Fruit fly (Drosophila melanogaster) whole organism, embryonic: Measurements from ENCODE around the gene CG15449.

Source experiments
- Ada2b ChIP-seq: fragments of 200-800 bp; sonication (Bioruptor generic); IDR thresholded peaks from 2 replicates; pipeline ENCODE4 v1.3.6; 2022; ENCODE audit warnings: missing biosample characterization, missing genetic modification characterization
- Atf-2 ChIP-seq: fragments of 200-800 bp; sonication (Bioruptor generic); optimal IDR thresholded peaks from 2 replicates; lab custom pipeline; 2016; ENCODE audit warnings: missing biosample characterization, missing genetic modification characterization
- BtbVII ChIP-seq: fragments of 200-800 bp; sonication (Bioruptor generic); optimal IDR thresholded peaks from 3 replicates; lab custom pipeline; 2017; ENCODE audit warnings: missing biosample characterization, mild to moderate bottlenecking, missing genetic modification characterization
- CG11093 ChIP-seq: fragments of 200-800 bp; sonication (Bioruptor generic); IDR thresholded peaks from 3 replicates; pipeline ENCODE4 v1.3.6; 2022; ENCODE audit warnings: missing biosample characterization, missing genetic modification characterization
- CG1233 ChIP-seq: fragments of 200-800 bp; sonication (Bioruptor generic); optimal IDR thresholded peaks from 4 replicates; lab custom pipeline; 2018; ENCODE audit warnings: missing biosample characterization, mild to moderate bottlenecking, missing genetic modification characterization
- CG12391 ChIP-seq: fragments of 200-800 bp; sonication (Bioruptor generic); optimal IDR thresholded peaks from 3 replicates; lab custom pipeline; 2018; ENCODE audit warnings: missing biosample characterization, mild to moderate bottlenecking, missing genetic modification characterization, moderate library complexity
- CG13287 ChIP-seq: fragments of 200-800 bp; sonication (Bioruptor generic); IDR thresholded peaks from 2 replicates; pipeline ENCODE4 v1.3.6; 2022; ENCODE audit warnings: missing biosample characterization, missing genetic modification characterization; ENCODE audit not compliant: partially characterized antibody
- CG15073 ChIP-seq: fragments of 200-800 bp; sonication (Bioruptor generic); optimal IDR thresholded peaks from 2 replicates; lab custom pipeline; 2016; ENCODE audit warnings: missing biosample characterization, missing genetic modification characterization
- CG1792 ChIP-seq: fragments of 200-800 bp; sonication (Bioruptor generic); optimal IDR thresholded peaks from 2 replicates; lab custom pipeline; 2016; ENCODE audit warnings: missing biosample characterization, missing genetic modification characterization
- CG1832 ChIP-seq: fragments of 200-800 bp; sonication (Bioruptor generic); optimal IDR thresholded peaks from 2 replicates; lab custom pipeline; 2017; ENCODE audit warnings: missing biosample characterization, mild to moderate bottlenecking, missing genetic modification characterization, inconsistent platforms
- CG2120 ChIP-seq: fragments of 200-800 bp; sonication (Bioruptor generic); optimal IDR thresholded peaks from 3 replicates; lab custom pipeline; 2016; ENCODE audit warnings: missing biosample characterization, missing genetic modification characterization
- CG2199 ChIP-seq: fragments of 200-800 bp; sonication (Bioruptor generic); IDR thresholded peaks from 3 replicates; pipeline ENCODE4 v1.3.6; 2022; ENCODE audit warnings: missing biosample characterization, missing genetic modification characterization
- CG31388 ChIP-seq: fragments of 200-800 bp; sonication (Bioruptor generic); optimal IDR thresholded peaks from 2 replicates; lab custom pipeline; 2016; ENCODE audit warnings: missing biosample characterization, missing genetic modification characterization
- CG34422 ChIP-seq: fragments of 200-800 bp; sonication (Bioruptor generic); IDR thresholded peaks from 3 replicates; pipeline ENCODE4 v1.3.6; 2022; ENCODE audit warnings: missing biosample characterization, missing genetic modification characterization
- CG4707 ChIP-seq: fragments of 200-800 bp; sonication (Bioruptor generic); optimal IDR thresholded peaks from 2 replicates; lab custom pipeline; 2018; ENCODE audit warnings: missing biosample characterization, mild to moderate bottlenecking, missing genetic modification characterization, moderate library complexity
- CG6654 ChIP-seq: fragments of 200-800 bp; sonication (Bioruptor generic); optimal IDR thresholded peaks from 2 replicates; lab custom pipeline; 2017; ENCODE audit warnings: missing biosample characterization, mild to moderate bottlenecking, missing genetic modification characterization
- CG7556 ChIP-seq: fragments of 200-800 bp; sonication (Bioruptor generic); optimal IDR thresholded peaks from 2 replicates; lab custom pipeline; 2017; ENCODE audit warnings: missing biosample characterization, mild to moderate bottlenecking, missing genetic modification characterization
- CG7987 ChIP-seq: fragments of 200-800 bp; sonication (Bioruptor generic); optimal IDR thresholded peaks from 2 replicates; lab custom pipeline; 2018; ENCODE audit warnings: missing biosample characterization, mild to moderate bottlenecking, missing genetic modification characterization, moderate library complexity
- CG8765 ChIP-seq: fragments of 200-800 bp; sonication (Bioruptor generic); IDR thresholded peaks from 2 replicates; pipeline ENCODE4 v1.3.6; 2022; ENCODE audit warnings: missing biosample characterization, missing genetic modification characterization
- CTCF ChIP-seq: fragments of 200-800 bp; sonication (Bioruptor generic); optimal IDR thresholded peaks from 2 replicates; lab custom pipeline; 2017; ENCODE audit warnings: missing biosample characterization, mild to moderate bottlenecking, missing genetic modification characterization, moderate library complexity
- Dref ChIP-seq: fragments of 200-800 bp; sonication (Bioruptor generic); IDR thresholded peaks from 2 replicates; pipeline ENCODE4 v1.3.6; 2022; ENCODE audit warnings: missing biosample characterization, missing genetic modification characterization
- Fer1 ChIP-seq: fragments of 200-800 bp; sonication (Bioruptor generic); optimal IDR thresholded peaks from 2 replicates; lab custom pipeline; 2017; ENCODE audit warnings: missing biosample characterization, mild to moderate bottlenecking, missing genetic modification characterization
- GATAe ChIP-seq: fragments of 200-800 bp; sonication (Bioruptor generic); conservative IDR thresholded peaks from 2 replicates; pipeline ENCODE4 v1.3.6; 2022; ENCODE audit warnings: missing biosample characterization, missing genetic modification characterization
- Gsc ChIP-seq: fragments of 200-800 bp; sonication (Bioruptor generic); IDR thresholded peaks from 2 replicates; pipeline ENCODE4 v1.3.6; 2022; ENCODE audit warnings: missing biosample characterization, missing genetic modification characterization
- HmgD ChIP-seq: fragments of 200-800 bp; sonication (Bioruptor generic); optimal IDR thresholded peaks from 3 replicates; lab custom pipeline; 2016; ENCODE audit warnings: missing biosample characterization, missing genetic modification characterization
- Hr3 ChIP-seq: fragments of 200-800 bp; sonication (Bioruptor generic); optimal IDR thresholded peaks from 3 replicates; lab custom pipeline; 2016; ENCODE audit warnings: missing biosample characterization, missing genetic modification characterization
- Hr39 ChIP-seq: fragments of >200 bp; optimal IDR thresholded peaks from 2 replicates; lab custom pipeline; 2017
- Myb ChIP-seq: fragments of 200-800 bp; sonication (Bioruptor generic); optimal IDR thresholded peaks from 2 replicates; lab custom pipeline; 2016; ENCODE audit warnings: missing biosample characterization, missing genetic modification characterization
- Nf-YA ChIP-seq: fragments of 200-800 bp; sonication (Bioruptor generic); IDR thresholded peaks from 2 replicates; pipeline ENCODE4 v1.3.6; 2022; ENCODE audit warnings: missing biosample characterization, missing genetic modification characterization
- Scr ChIP-seq: fragments of 200-800 bp; sonication (Bioruptor generic); IDR thresholded peaks from 2 replicates; pipeline ENCODE4 v1.3.6; 2022; ENCODE audit warnings: missing biosample characterization, missing genetic modification characterization; ENCODE audit not compliant: partially characterized antibody
- Ssrp ChIP-seq: fragments of 200-800 bp; sonication (Bioruptor generic); optimal IDR thresholded peaks from 2 replicates; lab custom pipeline; 2018; ENCODE audit warnings: missing biosample characterization, mild to moderate bottlenecking, missing genetic modification characterization, moderate library complexity
- YL-1 ChIP-seq: fragments of 200-800 bp; sonication (Bioruptor generic); optimal IDR thresholded peaks from 3 replicates; lab custom pipeline; 2017; ENCODE audit warnings: missing biosample characterization, mild to moderate bottlenecking, missing genetic modification characterization
- ac ChIP-seq: fragments of 200-800 bp; sonication (Bioruptor generic); optimal IDR thresholded peaks from 3 replicates; lab custom pipeline; 2017; ENCODE audit warnings: missing biosample characterization, mild to moderate bottlenecking, missing genetic modification characterization
- chm ChIP-seq: fragments of 200-800 bp; sonication (Bioruptor generic); IDR thresholded peaks from 2 replicates; pipeline ENCODE4 v1.3.6; 2022; ENCODE audit warnings: missing biosample characterization, missing genetic modification characterization
- eve ChIP-seq, 2 experiments: fragments of >200 bp; optimal IDR thresholded peaks; 2 replicates each; lab custom pipeline; 2017; ENCODE audit warnings: missing biosample characterization in 2 of 2, missing genetic modification characterization in 2 of 2
- ham ChIP-seq: fragments of 200-800 bp; sonication (Bioruptor generic); IDR thresholded peaks from 2 replicates; pipeline ENCODE4 v1.3.6; 2022; ENCODE audit warnings: missing biosample characterization, missing genetic modification characterization
- her ChIP-seq: fragments of 200-800 bp; sonication (Bioruptor generic); optimal IDR thresholded peaks from 2 replicates; lab custom pipeline; 2016; ENCODE audit warnings: missing biosample characterization, missing genetic modification characterization
- ind ChIP-seq: fragments of 200-800 bp; sonication (Bioruptor generic); optimal IDR thresholded peaks from 3 replicates; lab custom pipeline; 2016; ENCODE audit warnings: missing biosample characterization, missing genetic modification characterization
- jumu ChIP-seq: fragments of 200-800 bp; sonication (Bioruptor generic); optimal IDR thresholded peaks from 3 replicates; lab custom pipeline; 2016; ENCODE audit warnings: missing biosample characterization, missing genetic modification characterization
- nau ChIP-seq: fragments of 200-800 bp; sonication (Bioruptor generic); optimal IDR thresholded peaks from 3 replicates; lab custom pipeline; 2017; ENCODE audit warnings: missing biosample characterization, mild to moderate bottlenecking, missing genetic modification characterization, missing genetic modification reagents
- odd ChIP-seq: fragments of 200-800 bp; sonication (Bioruptor generic); optimal IDR thresholded peaks from 2 replicates; lab custom pipeline; 2017; ENCODE audit warnings: missing biosample characterization, mild to moderate bottlenecking, missing genetic modification characterization
- pho ChIP-seq: fragments of 200-800 bp; sonication (Bioruptor generic); optimal IDR thresholded peaks from 2 replicates; lab custom pipeline; 2016; ENCODE audit warnings: missing biosample characterization, missing genetic modification characterization
- psq ChIP-seq: fragments of 200-800 bp; sonication (Bioruptor generic); optimal IDR thresholded peaks from 2 replicates; lab custom pipeline; 2017; ENCODE audit warnings: missing biosample characterization, missing genetic modification characterization
- seq ChIP-seq: fragments of 200-800 bp; sonication (Bioruptor generic); IDR thresholded peaks from 2 replicates; pipeline ENCODE4 v1.3.6; 2022; ENCODE audit warnings: missing biosample characterization, missing genetic modification characterization
- slbo ChIP-seq: fragments of 200-800 bp; sonication (Bioruptor generic); IDR thresholded peaks from 2 replicates; pipeline ENCODE4 v1.3.6; 2022; ENCODE audit warnings: missing biosample characterization, missing genetic modification characterization
- so ChIP-seq: fragments of 200-800 bp; sonication (Bioruptor generic); IDR thresholded peaks from 3 replicates; pipeline ENCODE4 v1.3.6; 2022; ENCODE audit warnings: missing biosample characterization, missing genetic modification characterization
- twi ChIP-seq: fragments of 200-800 bp; optimal IDR thresholded peaks from 2 replicates; lab custom pipeline; 2019; ENCODE audit warnings: missing biosample characterization, mild to moderate bottlenecking, missing genetic modification characterization, moderate library complexity
- wor ChIP-seq: fragments of 200-800 bp; sonication (Bioruptor generic); IDR thresholded peaks from 2 replicates; pipeline ENCODE4 v1.3.6; 2022; ENCODE audit warnings: missing biosample characterization, missing genetic modification characterization

CG15449 gene

DNA sequence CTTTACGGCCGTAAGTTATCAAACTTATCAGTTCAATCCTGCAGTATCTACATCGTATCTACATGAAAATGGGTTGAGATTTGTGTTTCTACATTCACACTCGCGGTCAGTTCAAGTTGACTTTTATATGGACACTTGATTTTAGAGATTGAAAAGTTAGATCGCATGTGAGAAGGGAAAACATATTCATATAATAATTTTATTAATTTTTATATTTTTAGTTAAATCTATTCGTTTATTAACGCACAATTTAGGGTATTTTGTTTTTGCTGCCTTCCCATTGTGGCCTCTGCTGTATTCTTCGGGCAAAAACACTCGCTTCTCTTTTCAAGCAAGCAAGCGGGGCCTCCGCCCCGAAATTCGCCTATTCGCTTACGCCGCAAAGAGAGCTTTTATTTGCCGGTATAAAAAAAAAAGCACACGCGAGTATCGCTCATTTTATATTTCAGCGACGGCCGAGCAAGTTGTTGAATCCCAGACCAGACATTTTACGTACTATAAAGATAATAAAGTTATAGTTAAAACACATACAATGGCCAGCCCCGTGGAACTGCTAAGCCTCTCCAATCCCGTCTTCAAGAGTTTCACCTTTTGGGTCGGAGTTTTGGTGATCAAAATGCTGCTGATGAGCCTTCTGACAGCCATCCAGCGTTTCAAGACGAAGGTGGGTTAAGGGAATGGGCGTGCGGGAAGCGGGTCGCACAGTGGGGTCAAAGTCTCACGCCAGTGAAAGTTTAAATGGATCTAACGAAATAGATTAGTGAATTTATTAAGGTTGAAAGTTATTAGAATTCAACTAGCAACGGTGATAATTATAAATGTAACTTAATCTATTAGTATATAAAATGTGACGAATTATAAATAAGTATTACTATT is 2.5 kb upstream of the CG15449 start (continued):
- TF ChIP-seq her = no peak
- TF ChIP-seq CG1832 (GFP tag; lab: Kevin White, UChicago) = no peak
- TF ChIP-seq twi (tag; lab: Kevin White, UChicago) = peak; percentile 74
- peak; percentile 84 for TF ChIP-seq Ssrp (tag; lab: Kevin White, UChicago)
- peak; percentile 84 for TF ChIP-seq CG1233 (GFP tag; lab: Kevin White, UChicago)
- TF ChIP-seq YL-1 (GFP tag; lab: Kevin White, UChicago) = peak; percentile 59
- TF ChIP-seq BtbVII (GFP tag; lab: Kevin White, UChicago) = peak; percentile 93
- TF ChIP-seq Atf-2 (GFP tag; lab: Kevin White, UChicago) = no peak
- TF ChIP-seq ac (GFP tag; lab: Kevin White, UChicago) = peak; percentile 57
- TF ChIP-seq jumu = no peak
- TF ChIP-seq CG1792 (GFP tag; lab: Kevin White, UChicago) = no peak
- no peak for TF ChIP-seq Hr39 (lab: Kevin White, UChicago)
- TF ChIP-seq chm (GFP tag; lab: Robert Waterston, UW) = peak; percentile 68; the same call in 1 of the 2 replicates
- peak; percentile 61 for TF ChIP-seq CTCF (GFP tag; lab: Kevin White, UChicago)
- TF ChIP-seq CG15073 (GFP tag; lab: Kevin White, UChicago) = peak; percentile 53
- peak; percentile 91 for TF ChIP-seq Ada2b (GFP tag; lab: Robert Waterston, UW)
- TF ChIP-seq CG13287 = 0 out of 2 replicates have a peak, but pooled peaks have one; percentile 30
- no peak for TF ChIP-seq Myb (GFP tag; lab: Kevin White, UChicago)
- TF ChIP-seq Scr (GFP tag; lab: Robert Waterston, UW) = no peak
- no peak for TF ChIP-seq Gsc (GFP tag; lab: Robert Waterston, UW)
- no peak for TF ChIP-seq ham (GFP tag; lab: Robert Waterston, UW)
- TF ChIP-seq CG7556 (GFP tag; lab: Kevin White, UChicago) = peak; percentile 88
- peak; percentile 81 for TF ChIP-seq odd (GFP tag; lab: Kevin White, UChicago)
- no peak for TF ChIP-seq psq
- peak; percentile 88 for TF ChIP-seq CG34422 (GFP tag; lab: Robert Waterston, UW)
- peak; percentile 48 for TF ChIP-seq CG7987 (GFP tag; lab: Kevin White, UChicago)
- TF ChIP-seq Dref (GFP tag; lab: Robert Waterston, UW) = no peak
- peak; percentile 73 for TF ChIP-seq Nf-YA (GFP tag; lab: Robert Waterston, UW)
- peak; percentile 26; the same call in 1 of the 2 replicates for TF ChIP-seq GATAe (GFP tag; lab: Robert Waterston, UW)
- TF ChIP-seq Fer1 (GFP tag; lab: Kevin White, UChicago) = peak; percentile 95
- TF ChIP-seq CG6654 (GFP tag; lab: Kevin White, UChicago) = peak; percentile 67
- peak; percentile 91; the same call in 2 of the 3 replicates for TF ChIP-seq so (GFP tag; lab: Robert Waterston, UW)
- no peak for TF ChIP-seq eve (GFP tag; optimal IDR thresholded peaks at IDR 0.05; lab: Kevin White, UChicago)
- peak; percentile 24 for TF ChIP-seq pho (GFP tag; lab: Kevin White, UChicago)
- peak; percentile 80 for TF ChIP-seq wor (GFP tag; lab: Robert Waterston, UW)
- TF ChIP-seq Hr3 (GFP tag; lab: Kevin White, UChicago) = peak; percentile 81
- TF ChIP-seq slbo (GFP tag; lab: Robert Waterston, UW) = peak; percentile 86
- TF ChIP-seq CG4707 = peak; percentile 54
- TF ChIP-seq CG2199 (GFP tag; lab: Robert Waterston, UW) = no peak; the same call in 2 of the 3 replicates
- TF ChIP-seq CG11093 (GFP tag; lab: Robert Waterston, UW) = peak; percentile 78; the same call in 2 of the 3 replicates
- peak; percentile 90 for TF ChIP-seq seq (GFP tag; lab: Robert Waterston, UW)
- peak; percentile 82 for TF ChIP-seq ind (GFP tag; lab: Kevin White, UChicago)
- TF ChIP-seq HmgD (GFP tag; lab: Kevin White, UChicago) = no peak
- peak; percentile 73 for TF ChIP-seq CG2120
- peak; percentile 67; the same call in 1 of the 2 replicates for TF ChIP-seq CG8765 (GFP tag; lab: Robert Waterston, UW)
- peak; percentile 3 for TF ChIP-seq CG31388
- TF ChIP-seq CG12391 (tag; lab: Kevin White, UChicago) = peak; percentile 93
- TF ChIP-seq nau (GFP tag; lab: Kevin White, UChicago) = peak; percentile 81
